Fruit fly (Drosophila melanogaster) whole organism, embryonic: ENCODE results near the gene Vajk2.

ENCODE experiments used
- CG18619 ChIP-seq: fragments of 200-800 bp; sonication (Bioruptor generic); optimal IDR thresholded peaks from 3 replicates; lab custom pipeline; 2017; ENCODE audit warnings: missing biosample characterization, mild to moderate bottlenecking, missing genetic modification characterization
- CG2875 ChIP-seq: fragments of 200-800 bp; sonication (Bioruptor generic); optimal IDR thresholded peaks from 2 replicates; lab custom pipeline; 2017; ENCODE audit warnings: missing biosample characterization, mild to moderate bottlenecking, missing genetic modification characterization, missing genetic modification reagents
- CG31388 ChIP-seq: fragments of 200-800 bp; sonication (Bioruptor generic); optimal IDR thresholded peaks from 2 replicates; lab custom pipeline; 2016; ENCODE audit warnings: missing biosample characterization, missing genetic modification characterization
- CG4707 ChIP-seq: fragments of 200-800 bp; sonication (Bioruptor generic); optimal IDR thresholded peaks from 2 replicates; lab custom pipeline; 2018; ENCODE audit warnings: missing biosample characterization, mild to moderate bottlenecking, missing genetic modification characterization, moderate library complexity
- ase ChIP-seq: fragments of 200-800 bp; sonication (Bioruptor generic); IDR thresholded peaks from 3 replicates; pipeline ENCODE4 v1.3.6; 2022; ENCODE audit warnings: missing biosample characterization, missing genetic modification characterization
- crc ChIP-seq: fragments of 200-800 bp; sonication (Bioruptor generic); optimal IDR thresholded peaks from 2 replicates; lab custom pipeline; 2016; ENCODE audit warnings: missing biosample characterization, missing genetic modification characterization
- ems ChIP-seq: fragments of 200-800 bp; sonication (Bioruptor generic); optimal IDR thresholded peaks from 3 replicates; lab custom pipeline; 2016; ENCODE audit warnings: missing biosample characterization, missing genetic modification characterization
- eve ChIP-seq, 2 experiments: fragments of >200 bp; optimal IDR thresholded peaks; 2 replicates each; lab custom pipeline; 2017; ENCODE audit warnings: missing biosample characterization in 2 of 2, missing genetic modification characterization in 2 of 2

dm6 chr2L:13979826-13980225, 45.3 kb upstream of the Vajk2 start, which contains the start of gene NimC2:
- no peak for TF ChIP-seq CG18619 (GFP tag; lab: Kevin White, UChicago)
- TF ChIP-seq eve (GFP tag; optimal IDR thresholded peaks at IDR 0.05; lab: Kevin White, UChicago): no peak
- no peak for TF ChIP-seq CG4707 (GFP tag; lab: Kevin White, UChicago)
- no peak for TF ChIP-seq crc (GFP tag; lab: Kevin White, UChicago)
- no peak for TF ChIP-seq ase (GFP tag; lab: Robert Waterston, UW)
- TF ChIP-seq ems: no peak
- no peak for TF ChIP-seq CG2875 (GFP tag; lab: Kevin White, UChicago)
- TF ChIP-seq CG31388: no peak
